Worm (Caenorhabditis elegans) whole organism, early embryonic: ENCODE measurements around the gene cyp-14A1.

Experiments
- B0310.2 ChIP-seq: sonication (generic microtip); optimal IDR thresholded peaks from 2 replicates; lab custom pipeline; 2016; ENCODE audit warnings: mild to moderate bottlenecking, missing genetic modification characterization, missing compliant biosample characterization
- ama-1 ChIP-seq: fragments of 150-350 bp; optimal IDR thresholded peaks from 2 replicates; lab custom pipeline; 2014
- ceh-13 ChIP-seq: fragments of 200-800 bp; sonication (Bioruptor generic); optimal IDR thresholded peaks from 2 replicates; lab custom pipeline; 2018; ENCODE audit warnings: mild to moderate bottlenecking, missing genetic modification characterization, missing compliant biosample characterization
- flt-1 ChIP-seq: fragments of 200-800 bp; sonication (Bioruptor generic); IDR thresholded peaks from 2 replicates; pipeline ENCODE4 v1.3.6; 2022; ENCODE audit warnings: missing genetic modification characterization, missing compliant biosample characterization
- hnd-1 ChIP-seq: sonication (generic microtip); optimal IDR thresholded peaks from 2 replicates; lab custom pipeline; 2016; ENCODE audit warnings: missing genetic modification characterization, missing compliant biosample characterization
- sea-1 ChIP-seq: fragments of 200-800 bp; sonication (Bioruptor generic); conservative IDR thresholded peaks from 2 replicates; pipeline ENCODE4 v1.3.6; 2022; ENCODE audit warnings: missing genetic modification characterization, missing compliant biosample characterization

DNA sequence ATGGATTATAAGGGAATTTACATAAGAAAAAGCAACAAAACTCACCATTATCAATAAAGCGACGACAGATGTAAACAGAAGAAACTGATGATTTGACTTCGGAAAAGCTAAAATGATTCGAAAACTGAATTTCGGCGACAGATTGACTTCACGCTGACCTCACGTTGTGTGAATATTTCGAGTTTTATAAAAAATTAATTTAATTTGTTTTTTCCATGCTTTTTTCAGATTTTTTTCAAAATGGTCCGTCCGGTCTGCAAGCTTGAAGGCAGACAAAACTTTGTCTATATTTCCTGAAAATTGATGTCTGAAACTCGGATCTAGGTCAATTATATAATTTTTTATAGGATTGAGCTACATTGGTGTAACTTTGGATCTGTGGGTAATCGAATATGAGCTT is 24.9 kb downstream of the cyp-14A1 start, which contains the start of gene K08H2.5:
- TF ChIP-seq flt-1 (no peak), hnd-1 (tag; lab: Kevin White, UChicago) (no peak), ceh-13 (GFP tag; lab: Kevin White, UChicago) (no peak), sea-1 (GFP tag; lab: Robert Waterston, UW) (no peak), ama-1 (no peak), B0310.2 (no peak)
